Worm (Caenorhabditis elegans) whole organism, midembryonic: ENCODE data around the gene C35B1.9.

Source experiments
- T22C8.4 ChIP-seq: fragments of 200-800 bp; sonication (Bioruptor generic); IDR thresholded peaks from 2 replicates; pipeline ENCODE4 v1.3.6; 2022; ENCODE audit warnings: missing genetic modification characterization, missing compliant biosample characterization
- cog-1 ChIP-seq: sonication (generic microtip); optimal IDR thresholded peaks from 2 replicates; lab custom pipeline; 2016; ENCODE audit warnings: missing genetic modification characterization, missing compliant biosample characterization
- flt-1 ChIP-seq: fragments of 200-800 bp; sonication (Bioruptor generic); IDR thresholded peaks from 2 replicates; pipeline ENCODE4 v1.3.6; 2022; ENCODE audit warnings: missing genetic modification characterization, missing compliant biosample characterization
- med-1 ChIP-seq: sonication (generic microtip); optimal IDR thresholded peaks from 2 replicates; lab custom pipeline; 2017; ENCODE audit warnings: missing genetic modification characterization, mild to moderate bottlenecking, missing compliant biosample characterization, antibody characterized with exemption, missing genetic modification reagents; ENCODE audit not compliant: insufficient read depth
- tab-1 ChIP-seq: fragments of 200-800 bp; sonication (Bioruptor generic); IDR thresholded peaks from 2 replicates; pipeline ENCODE4 v1.3.6; 2022; ENCODE audit warnings: missing genetic modification characterization, missing compliant biosample characterization
- ztf-23 ChIP-seq: fragments of 200-800 bp; sonication (Bioruptor generic); IDR thresholded peaks from 2 replicates; pipeline ENCODE4 v1.3.6; 2022; ENCODE audit warnings: missing genetic modification reagents, missing genetic modification characterization, missing compliant biosample characterization
- ztf-29 ChIP-seq: fragments of 200-800 bp; sonication (Bioruptor generic); IDR thresholded peaks from 2 replicates; pipeline ENCODE4 v1.3.6; 2022; ENCODE audit warnings: missing genetic modification reagents, missing genetic modification characterization, missing compliant biosample characterization

ce11 chrIV:4094364-4094763, 13.6 kb upstream of the C35B1.9 start:
- no peak for TF ChIP-seq ztf-29 (GFP tag; lab: Robert Waterston, UW)
- TF ChIP-seq ztf-23 (GFP tag; lab: Robert Waterston, UW) = no peak
- no peak for TF ChIP-seq cog-1 (tag; lab: Kevin White, UChicago)
- no peak for TF ChIP-seq med-1 (GFP tag; lab: Kevin White, UChicago)
- TF ChIP-seq flt-1 (GFP tag; lab: Robert Waterston, UW) = no peak
- no peak for TF ChIP-seq T22C8.4
- TF ChIP-seq tab-1 (GFP tag; lab: Robert Waterston, UW) = no peak
